Fruit fly (Drosophila melanogaster) whole organism, prepupa: ENCODE data around the gene CG32564.
A peak's percentile ranks its signal among the peaks of the same experiment; 100 is the strongest.

Experiments used
- CG10669 ChIP-seq: fragments of 200-800 bp; sonication (Bioruptor generic); optimal IDR thresholded peaks from 3 replicates; lab custom pipeline; 2018; ENCODE audit warnings: missing biosample characterization, mild to moderate bottlenecking, missing genetic modification characterization, moderate library complexity
- CG11762 ChIP-seq: fragments of 200-800 bp; sonication (Bioruptor generic); optimal IDR thresholded peaks from 3 replicates; lab custom pipeline; 2016; ENCODE audit warnings: missing biosample characterization, missing genetic modification characterization; ENCODE audit not compliant: insufficient read depth
- CG15336 ChIP-seq: fragments of 200-800 bp; sonication (Bioruptor generic); IDR thresholded peaks from 2 replicates; pipeline ENCODE4 v1.3.6; 2022; ENCODE audit warnings: missing biosample characterization, missing genetic modification characterization
- CG1621 ChIP-seq: fragments of 200-800 bp; sonication (Bioruptor generic); optimal IDR thresholded peaks from 3 replicates; lab custom pipeline; 2018; ENCODE audit warnings: missing biosample characterization, mild to moderate bottlenecking, missing genetic modification characterization
- CG31627 ChIP-seq: fragments of 200-800 bp; sonication (Bioruptor generic); optimal IDR thresholded peaks from 3 replicates; lab custom pipeline; 2016; ENCODE audit warnings: missing biosample characterization, missing genetic modification characterization
- CG34406 ChIP-seq: fragments of 200-800 bp; sonication (Bioruptor generic); optimal IDR thresholded peaks from 3 replicates; lab custom pipeline; 2016; ENCODE audit warnings: missing biosample characterization, missing genetic modification characterization
- CG6163 ChIP-seq: fragments of 200-800 bp; sonication (Bioruptor generic); IDR thresholded peaks from 3 replicates; pipeline ENCODE4 v1.3.6; 2022; ENCODE audit warnings: missing biosample characterization, missing genetic modification characterization
- CG6276 ChIP-seq: fragments of 200-800 bp; sonication (Bioruptor generic); optimal IDR thresholded peaks from 2 replicates; lab custom pipeline; 2017; ENCODE audit warnings: missing biosample characterization, mild to moderate bottlenecking, missing genetic modification characterization
- CG6808 ChIP-seq: fragments of 200-800 bp; sonication (Bioruptor generic); optimal IDR thresholded peaks from 3 replicates; lab custom pipeline; 2017; ENCODE audit warnings: missing biosample characterization, missing genetic modification characterization, mild to moderate bottlenecking, moderate library complexity, missing genetic modification reagents
- CG7368 ChIP-seq: fragments of 200-800 bp; sonication (Bioruptor generic); optimal IDR thresholded peaks from 3 replicates; lab custom pipeline; 2016; ENCODE audit warnings: missing biosample characterization, missing genetic modification characterization
- CG8119 ChIP-seq: fragments of 200-800 bp; sonication (Bioruptor generic); IDR thresholded peaks from 3 replicates; pipeline ENCODE4 v1.3.6; 2022; ENCODE audit warnings: missing biosample characterization, missing genetic modification characterization
- CG8632 ChIP-seq: fragments of 200-800 bp; sonication (Bioruptor generic); optimal IDR thresholded peaks from 3 replicates; lab custom pipeline; 2016; ENCODE audit warnings: missing biosample characterization, missing genetic modification characterization
- Eip93F ChIP-seq: fragments of 200-800 bp; sonication (Bioruptor generic); optimal IDR thresholded peaks from 2 replicates; lab custom pipeline; 2016; ENCODE audit warnings: missing biosample characterization, mild to moderate bottlenecking, missing genetic modification characterization
- Ets96B ChIP-seq: fragments of 200-800 bp; optimal IDR thresholded peaks from 2 replicates; lab custom pipeline; 2019; ENCODE audit warnings: missing biosample characterization, mild to moderate bottlenecking, missing genetic modification characterization, moderate library complexity
- Hr39 ChIP-seq: fragments of 200-800 bp; sonication (Bioruptor generic); optimal IDR thresholded peaks from 2 replicates; lab custom pipeline; 2016; ENCODE audit warnings: missing biosample characterization, missing genetic modification characterization
- Hr4 ChIP-seq: fragments of 200-800 bp; sonication (Bioruptor generic); optimal IDR thresholded peaks from 3 replicates; lab custom pipeline; 2016; ENCODE audit warnings: missing biosample characterization, missing genetic modification characterization
- Lpt ChIP-seq: fragments of 200-800 bp; sonication (Bioruptor generic); optimal IDR thresholded peaks from 3 replicates; lab custom pipeline; 2016; ENCODE audit warnings: missing biosample characterization, missing genetic modification characterization
- Sox102F ChIP-seq: fragments of 200-800 bp; sonication (Bioruptor generic); optimal IDR thresholded peaks from 2 replicates; lab custom pipeline; 2016; ENCODE audit warnings: missing biosample characterization, mild to moderate bottlenecking, missing genetic modification characterization
- Sox14 ChIP-seq: fragments of 200-800 bp; sonication (Bioruptor generic); optimal IDR thresholded peaks from 3 replicates; lab custom pipeline; 2016; ENCODE audit warnings: missing biosample characterization, missing genetic modification characterization
- acj6 ChIP-seq: fragments of 200-800 bp; sonication (Bioruptor generic); optimal IDR thresholded peaks from 3 replicates; lab custom pipeline; 2016; ENCODE audit warnings: missing biosample characterization, missing genetic modification characterization
- dsx ChIP-seq: fragments of 200-800 bp; optimal IDR thresholded peaks from 3 replicates; lab custom pipeline; 2019; ENCODE audit warnings: missing biosample characterization, mild to moderate bottlenecking, missing genetic modification characterization, moderate library complexity; ENCODE audit not compliant: poor library complexity, severe bottlenecking
- eg ChIP-seq: fragments of 200-800 bp; sonication (Bioruptor generic); IDR thresholded peaks from 3 replicates; pipeline ENCODE4 v1.3.6; 2022; ENCODE audit warnings: missing biosample characterization, missing genetic modification characterization
- fd59A ChIP-seq: fragments of 200-800 bp; sonication (Bioruptor generic); optimal IDR thresholded peaks from 2 replicates; lab custom pipeline; 2017; ENCODE audit warnings: missing biosample characterization, mild to moderate bottlenecking, missing genetic modification characterization, missing genetic modification reagents
- fd85E ChIP-seq: fragments of 200-800 bp; sonication (Bioruptor generic); optimal IDR thresholded peaks from 3 replicates; lab custom pipeline; 2016; ENCODE audit warnings: missing biosample characterization, missing genetic modification characterization
- fkh ChIP-seq: fragments of 200-800 bp; sonication (Bioruptor generic); optimal IDR thresholded peaks from 3 replicates; lab custom pipeline; 2017; ENCODE audit warnings: missing biosample characterization, mild to moderate bottlenecking, missing genetic modification characterization, moderate library complexity
- lz ChIP-seq: fragments of 200-800 bp; sonication (Bioruptor generic); optimal IDR thresholded peaks from 3 replicates; lab custom pipeline; 2016; ENCODE audit warnings: missing biosample characterization, missing genetic modification characterization
- salr ChIP-seq, 2 experiments: fragments of 200-800 bp; sonication (Bioruptor generic); optimal IDR thresholded peaks; 3 replicates each; lab custom pipeline; 2016 to 2018; ENCODE audit warnings: missing biosample characterization in 2 of 2, missing genetic modification characterization in 2 of 2, mild to moderate bottlenecking in 1 of 2
- ss ChIP-seq, 2 experiments: fragments of 200-800 bp; sonication (Bioruptor generic); optimal IDR thresholded peaks; 2 replicates in 1 of 2; 3 replicates in 1 of 2; lab custom pipeline; 2017 to 2018; ENCODE audit warnings: mild to moderate bottlenecking in 2 of 2, missing biosample characterization in 2 of 2, missing genetic modification characterization in 2 of 2, moderate library complexity in 1 of 2
- svp ChIP-seq: fragments of 200-800 bp; sonication (Bioruptor generic); peaks from one replicate; lab custom pipeline; 2016; ENCODE audit warnings: missing biosample characterization, missing genetic modification characterization

CG32564 gene

dm6 chrX:17187495-17187894 lies 18.7 kb upstream of the CG32564 start (continued):
- no peak for TF ChIP-seq fkh (GFP tag; lab: Kevin White, UChicago)
- TF ChIP-seq CG8119, result peak; percentile 66
- TF ChIP-seq svp (GFP tag; lab: Kevin White, UChicago), result peak; percentile 38
- TF ChIP-seq Sox102F, result peak; percentile 20
- TF ChIP-seq CG6163 (GFP tag; lab: Robert Waterston, UW), result peak; percentile 58; the same call in 2 of the 3 replicates
- peak; percentile 8 for TF ChIP-seq CG7368 (GFP tag; lab: Kevin White, UChicago)
- TF ChIP-seq salr (GFP tag; optimal IDR thresholded peaks at IDR 0.05; lab: Kevin White, UChicago), result peak in 1 of 2 experiments; percentile 35

- TF ChIP-seq svp (GFP tag; lab: Kevin White, UChicago) (peak; percentile 63), salr (GFP tag; optimal IDR thresholded peaks at IDR 0.05; lab: Kevin White, UChicago) (no peak)
These were observed 18.0 kb upstream of the CG32564 start for dm6 chrX:17188167-17188566.

dm6 chrX:17202498-17203162 lies 3.6 kb upstream of the CG32564 start, which contains the start of the genes TTLL1A and CG5070:
TTLL1A (minus strand) TSS chrX:17202598.
CG5070 (plus strand) TSS chrX:17203112.
- TF ChIP-seq ss (GFP tag; optimal IDR thresholded peaks at IDR 0.05; lab: Kevin White, UChicago) (no peak), fd85E (GFP tag; lab: Kevin White, UChicago) (no peak), Lpt (GFP tag; lab: Kevin White, UChicago) (no peak), Sox14 (GFP tag; lab: Kevin White, UChicago) (no peak), CG10669 (GFP tag; lab: Kevin White, UChicago) (no peak), CG31627 (GFP tag; lab: Kevin White, UChicago) (no peak), CG8632 (GFP tag; lab: Kevin White, UChicago) (no peak)

dm6 chrX:17205028-17205427 lies 1.2 kb upstream of the CG32564 start:
- no peak for TF ChIP-seq fd59A (GFP tag; lab: Kevin White, UChicago)
- no peak for TF ChIP-seq Hr4 (GFP tag; lab: Kevin White, UChicago)
- TF ChIP-seq ss (GFP tag; optimal IDR thresholded peaks at IDR 0.05; lab: Kevin White, UChicago), result no peak
- TF ChIP-seq salr (GFP tag; optimal IDR thresholded peaks at IDR 0.05; lab: Kevin White, UChicago), result no peak
- TF ChIP-seq Sox14 (GFP tag; lab: Kevin White, UChicago), result no peak
- TF ChIP-seq CG7368 (GFP tag; lab: Kevin White, UChicago), result no peak
- TF ChIP-seq Hr39 (GFP tag; lab: Kevin White, UChicago), result no peak
- TF ChIP-seq CG8632 (GFP tag; lab: Kevin White, UChicago), result no peak
- no peak for TF ChIP-seq CG6808 (GFP tag; lab: Kevin White, UChicago)
- no peak for TF ChIP-seq CG11762 (GFP tag; lab: Kevin White, UChicago)
- no peak for TF ChIP-seq dsx (GFP tag; lab: Kevin White, UChicago)
- TF ChIP-seq lz (GFP tag; lab: Kevin White, UChicago), result no peak
- TF ChIP-seq CG15336, result no peak
- TF ChIP-seq fd85E (GFP tag; lab: Kevin White, UChicago), result no peak
- no peak for TF ChIP-seq eg (GFP tag; lab: Robert Waterston, UW)
- TF ChIP-seq CG1621 (tag; lab: Kevin White, UChicago), result no peak

- TF ChIP-seq acj6 (GFP tag; lab: Kevin White, UChicago) (no peak), CG34406 (GFP tag; lab: Kevin White, UChicago) (no peak), salr (GFP tag; optimal IDR thresholded peaks at IDR 0.05; lab: Kevin White, UChicago) (no peak), Ets96B (tag; lab: Kevin White, UChicago) (no peak), CG6276 (no peak), CG15336 (no peak), Eip93F (GFP tag; lab: Kevin White, UChicago) (no peak)
These were observed 1.8 kb downstream of the CG32564 start, which contains the start of gene CG32563 for dm6 chrX:17207865-17208486. CG32563 (plus strand) TSS chrX:17208436.
